Worm (Caenorhabditis elegans) whole organism, midembryonic: ENCODE results near the gene str-94.

Source experiments
- T22C8.4 ChIP-seq: fragments of 200-800 bp; sonication (Bioruptor generic); IDR thresholded peaks from 2 replicates; pipeline ENCODE4 v1.3.6; 2022; ENCODE audit warnings: missing genetic modification characterization, missing compliant biosample characterization
- cog-1 ChIP-seq: sonication (generic microtip); optimal IDR thresholded peaks from 2 replicates; lab custom pipeline; 2016; ENCODE audit warnings: missing genetic modification characterization, missing compliant biosample characterization
- flt-1 ChIP-seq: fragments of 200-800 bp; sonication (Bioruptor generic); IDR thresholded peaks from 2 replicates; pipeline ENCODE4 v1.3.6; 2022; ENCODE audit warnings: missing genetic modification characterization, missing compliant biosample characterization
- klf-2 ChIP-seq: fragments of 200-800 bp; sonication (Bioruptor generic); conservative IDR thresholded peaks from 2 replicates; pipeline ENCODE4 v1.3.6; 2022; ENCODE audit warnings: missing genetic modification reagents, missing genetic modification characterization, missing compliant biosample characterization
- med-1 ChIP-seq: sonication (generic microtip); optimal IDR thresholded peaks from 2 replicates; lab custom pipeline; 2017; ENCODE audit warnings: missing genetic modification characterization, mild to moderate bottlenecking, missing compliant biosample characterization, antibody characterized with exemption, missing genetic modification reagents; ENCODE audit not compliant: insufficient read depth
- ref-1 ChIP-seq: fragments of 200-800 bp; sonication (Bioruptor generic); conservative IDR thresholded peaks from 2 replicates; pipeline ENCODE4 v1.3.6; 2022; ENCODE audit warnings: missing genetic modification reagents, missing genetic modification characterization, missing compliant biosample characterization
- tab-1 ChIP-seq: fragments of 200-800 bp; sonication (Bioruptor generic); IDR thresholded peaks from 2 replicates; pipeline ENCODE4 v1.3.6; 2022; ENCODE audit warnings: missing genetic modification characterization, missing compliant biosample characterization
- ztf-23 ChIP-seq: fragments of 200-800 bp; sonication (Bioruptor generic); IDR thresholded peaks from 2 replicates; pipeline ENCODE4 v1.3.6; 2022; ENCODE audit warnings: missing genetic modification reagents, missing genetic modification characterization, missing compliant biosample characterization
- ztf-29 ChIP-seq: fragments of 200-800 bp; sonication (Bioruptor generic); IDR thresholded peaks from 2 replicates; pipeline ENCODE4 v1.3.6; 2022; ENCODE audit warnings: missing genetic modification reagents, missing genetic modification characterization, missing compliant biosample characterization

Gene str-94

ce11 chrV:9212499-9212898, 36.6 kb downstream of the str-94 start:
- TF ChIP-seq klf-2 (GFP tag; lab: Robert Waterston, UW) (no peak), cog-1 (tag; lab: Kevin White, UChicago) (peak; percentile 58), T22C8.4 (GFP tag; lab: Robert Waterston, UW) (no peak)

ce11 chrV:9208878-9209277, 40.2 kb downstream of the str-94 start:
- TF ChIP-seq cog-1 (tag; lab: Kevin White, UChicago) (no peak), T22C8.4 (GFP tag; lab: Robert Waterston, UW) (no peak), tab-1 (GFP tag; lab: Robert Waterston, UW) (no peak), ref-1 (GFP tag; lab: Robert Waterston, UW) (no peak), flt-1 (GFP tag; lab: Robert Waterston, UW) (no peak), ztf-23 (GFP tag; lab: Robert Waterston, UW) (no peak), klf-2 (GFP tag; lab: Robert Waterston, UW) (no peak), med-1 (no peak), ztf-29 (GFP tag; lab: Robert Waterston, UW) (no peak)

ce11 chrV:9207377-9207776, 41.7 kb downstream of the str-94 start, which contains the start of gene inx-10:
inx-10 (minus strand) TSS chrV:9207477.
- TF ChIP-seq ref-1 (GFP tag; lab: Robert Waterston, UW) (no peak), ztf-23 (GFP tag; lab: Robert Waterston, UW) (no peak), flt-1 (GFP tag; lab: Robert Waterston, UW) (no peak), klf-2 (GFP tag; lab: Robert Waterston, UW) (no peak), tab-1 (GFP tag; lab: Robert Waterston, UW) (no peak), med-1 (no peak), ztf-29 (GFP tag; lab: Robert Waterston, UW) (no peak)

ce11 chrV:9202710-9203109, 46.4 kb downstream of the str-94 start, which contains the start of gene asp-2:
asp-2 (plus strand) TSS chrV:9203077.
- TF ChIP-seq flt-1 (GFP tag; lab: Robert Waterston, UW) = no peak
- TF ChIP-seq T22C8.4 (GFP tag; lab: Robert Waterston, UW) = no peak
- no peak for TF ChIP-seq ztf-29 (GFP tag; lab: Robert Waterston, UW)
- TF ChIP-seq tab-1 (GFP tag; lab: Robert Waterston, UW) = no peak
- no peak for TF ChIP-seq cog-1 (tag; lab: Kevin White, UChicago)
- TF ChIP-seq med-1 = no peak
- no peak for TF ChIP-seq klf-2 (GFP tag; lab: Robert Waterston, UW)
- TF ChIP-seq ztf-23 (GFP tag; lab: Robert Waterston, UW) = no peak
- TF ChIP-seq ref-1 (GFP tag; lab: Robert Waterston, UW) = no peak

- TF ChIP-seq T22C8.4 (GFP tag; lab: Robert Waterston, UW) (no peak), flt-1 (GFP tag; lab: Robert Waterston, UW) (no peak), med-1 (no peak), tab-1 (GFP tag; lab: Robert Waterston, UW) (no peak), ztf-29 (GFP tag; lab: Robert Waterston, UW) (no peak), ztf-23 (GFP tag; lab: Robert Waterston, UW) (no peak), ref-1 (GFP tag; lab: Robert Waterston, UW) (no peak), cog-1 (tag; lab: Kevin White, UChicago) (no peak), klf-2 (GFP tag; lab: Robert Waterston, UW) (no peak)
Observed at ce11 chrV:9198887-9199286, 50.2 kb downstream of the str-94 start, which contains the start of gene str-177. str-177 (minus strand) TSS chrV:9198987.
